Worm (Caenorhabditis elegans) whole organism, young adult: ENCODE measurements around the gene rpy-1.

ENCODE experiments used
- B0336.3 ChIP-seq: fragments of 200-800 bp; sonication (Bioruptor generic); IDR thresholded peaks from 2 replicates; pipeline ENCODE4 v1.3.6; 2022; ENCODE audit warnings: missing genetic modification characterization, missing compliant biosample characterization
- C06A6.2 ChIP-seq: fragments of 200-800 bp; sonication (Bioruptor generic); conservative IDR thresholded peaks from 2 replicates; pipeline ENCODE4 v1.3.6; 2022; ENCODE audit warnings: missing genetic modification characterization, missing compliant biosample characterization
- C17E4.6 ChIP-seq: fragments of 200-800 bp; sonication (Bioruptor generic); IDR thresholded peaks from 2 replicates; pipeline ENCODE4 v1.3.6; 2022; ENCODE audit warnings: missing genetic modification reagents, missing genetic modification characterization, missing compliant biosample characterization
- D2030.7 ChIP-seq: fragments of 200-800 bp; sonication (Bioruptor generic); IDR thresholded peaks from 2 replicates; pipeline ENCODE4 v1.3.6; 2022; ENCODE audit warnings: missing genetic modification reagents, missing genetic modification characterization, missing compliant biosample characterization
- F23B12.7 ChIP-seq: sonication (generic microtip); optimal IDR thresholded peaks from 2 replicates; lab custom pipeline; 2017; ENCODE audit warnings: missing genetic modification characterization, mild to moderate bottlenecking, missing compliant biosample characterization, antibody characterized with exemption, moderate library complexity; ENCODE audit not compliant: insufficient read depth
- F33H1.4 ChIP-seq: fragments of 200-800 bp; sonication (Bioruptor generic); IDR thresholded peaks from 2 replicates; pipeline ENCODE4 v1.3.6; 2022; ENCODE audit warnings: missing genetic modification reagents, missing genetic modification characterization, missing compliant biosample characterization
- K12H6.12 ChIP-seq: fragments of 200-800 bp; sonication (Bioruptor generic); optimal IDR thresholded peaks from 2 replicates; lab custom pipeline; 2018; ENCODE audit warnings: mild to moderate bottlenecking, missing genetic modification characterization, missing compliant biosample characterization
- akir-1 ChIP-seq: fragments of 200-800 bp; sonication (Bioruptor generic); optimal IDR thresholded peaks from 2 replicates; lab custom pipeline; 2018; ENCODE audit warnings: mild to moderate bottlenecking, missing genetic modification characterization, moderate library complexity, missing compliant biosample characterization
- aptf-3 ChIP-seq: fragments of 200-800 bp; sonication (Bioruptor generic); IDR thresholded peaks from 2 replicates; pipeline ENCODE4 v1.3.6; 2022; ENCODE audit warnings: missing genetic modification characterization, missing compliant biosample characterization
- attf-3 ChIP-seq: fragments of 200-800 bp; sonication (Bioruptor generic); conservative IDR thresholded peaks from 2 replicates; pipeline ENCODE4 v1.3.6; 2022; ENCODE audit warnings: missing genetic modification reagents, missing genetic modification characterization, missing compliant biosample characterization
- attf-5 ChIP-seq: fragments of 200-800 bp; sonication (Bioruptor generic); optimal IDR thresholded peaks from 2 replicates; lab custom pipeline; 2018; ENCODE audit warnings: mild to moderate bottlenecking, missing genetic modification characterization, missing compliant biosample characterization
- cebp-1 ChIP-seq, 2 experiments: fragments of 200-800 bp in 1 of 2; sonication (Bioruptor generic) in 1 of 2; sonication (generic microtip) in 1 of 2; IDR thresholded peaks in 1 of 2; optimal IDR thresholded peaks in 1 of 2; 2 replicates each; pipeline versions ENCODE4 v1.3.6 to Lab custom; 2017 to 2022; ENCODE audit warnings: missing compliant biosample characterization in 2 of 2, missing genetic modification characterization in 2 of 2, mild to moderate bottlenecking in 1 of 2, missing genetic modification reagents in 1 of 2, moderate library complexity in 1 of 2
- cebp-2 ChIP-seq: fragments of 200-800 bp; sonication (Bioruptor generic); IDR thresholded peaks from 2 replicates; pipeline ENCODE4 v1.3.6; 2022; ENCODE audit warnings: missing genetic modification characterization, missing compliant biosample characterization
- ceh-100 ChIP-seq: fragments of 200-800 bp; sonication (Bioruptor generic); IDR thresholded peaks from 2 replicates; pipeline ENCODE4 v1.3.6; 2022; ENCODE audit warnings: missing genetic modification reagents, missing genetic modification characterization, missing compliant biosample characterization
- ceh-27 ChIP-seq: fragments of 200-800 bp; sonication (Bioruptor generic); optimal IDR thresholded peaks from 2 replicates; lab custom pipeline; 2018; ENCODE audit warnings: mild to moderate bottlenecking, missing genetic modification characterization, moderate library complexity, missing compliant biosample characterization
- ceh-79 ChIP-seq: sonication (generic microtip); optimal IDR thresholded peaks from 2 replicates; lab custom pipeline; 2017; ENCODE audit warnings: mild to moderate bottlenecking, missing genetic modification characterization, missing compliant biosample characterization
- die-1 ChIP-seq: sonication (generic microtip); optimal IDR thresholded peaks from 2 replicates; lab custom pipeline; 2016; ENCODE audit warnings: missing genotype, mild to moderate bottlenecking, missing genetic modification characterization, missing compliant biosample characterization
- efl-1 ChIP-seq: fragments of 150-350 bp; optimal IDR thresholded peaks from 2 replicates; lab custom pipeline; 2014; ENCODE audit warnings: missing biosample characterization, missing genetic modification reagents, missing genetic modification characterization
- egl-44 ChIP-seq: fragments of 200-800 bp; sonication (Bioruptor generic); IDR thresholded peaks from 2 replicates; pipeline ENCODE4 v1.3.6; 2022; ENCODE audit warnings: missing genetic modification reagents, missing genetic modification characterization, missing compliant biosample characterization
- egrh-3 ChIP-seq: fragments of 200-800 bp; sonication (Bioruptor generic); IDR thresholded peaks from 2 replicates; pipeline ENCODE4 v1.3.6; 2022; ENCODE audit warnings: missing genetic modification reagents, missing genetic modification characterization, missing compliant biosample characterization
- ekl-4 ChIP-seq: fragments of 200-800 bp; sonication (Bioruptor generic); IDR thresholded peaks from 2 replicates; pipeline ENCODE4 v1.3.6; 2022; ENCODE audit warnings: missing genetic modification reagents, missing genetic modification characterization, missing compliant biosample characterization
- gei-17 ChIP-seq: fragments of 200-800 bp; sonication (Bioruptor generic); optimal IDR thresholded peaks from 2 replicates; lab custom pipeline; 2018; ENCODE audit warnings: mild to moderate bottlenecking, missing genetic modification characterization, missing compliant biosample characterization
- him-1 ChIP-seq: sonication (generic microtip); optimal IDR thresholded peaks from 2 replicates; lab custom pipeline; 2016; ENCODE audit warnings: missing genotype, missing genetic modification reagents, missing genetic modification characterization, missing compliant biosample characterization
- hlh-12 ChIP-seq: sonication (generic microtip); optimal IDR thresholded peaks from 2 replicates; lab custom pipeline; 2016; ENCODE audit warnings: missing genetic modification characterization, missing compliant biosample characterization
- hlh-26 ChIP-seq: fragments of 200-800 bp; sonication (Bioruptor generic); conservative IDR thresholded peaks from 2 replicates; pipeline ENCODE4 v1.3.6; 2022; ENCODE audit warnings: missing genetic modification reagents, missing genetic modification characterization, missing compliant biosample characterization
- hmg-1.2 ChIP-seq: fragments of 200-800 bp; sonication (Bioruptor generic); IDR thresholded peaks from 2 replicates; pipeline ENCODE4 v1.3.6; 2022; ENCODE audit warnings: missing genetic modification reagents, missing genetic modification characterization, missing compliant biosample characterization
- hsf-1 ChIP-seq: fragments of 200-800 bp; sonication (Bioruptor generic); IDR thresholded peaks from 2 replicates; pipeline ENCODE4 v1.3.6; 2022; ENCODE audit warnings: missing genetic modification reagents, missing genetic modification characterization, missing compliant biosample characterization
- lin-35 ChIP-seq, 3 experiments: fragments of 150-350 bp in 2 of 3; sonication (generic microtip) in 1 of 3; optimal IDR thresholded peaks; 2 replicates each; lab custom pipeline; 2014 to 2018; ENCODE audit warnings: missing biosample characterization in 3 of 3, missing genetic modification characterization in 3 of 3, missing genetic modification reagents in 3 of 3
- lsl-1 ChIP-seq: fragments of 200-800 bp; sonication (Bioruptor generic); optimal IDR thresholded peaks from 2 replicates; lab custom pipeline; 2018; ENCODE audit warnings: mild to moderate bottlenecking, missing genetic modification characterization, moderate library complexity, missing compliant biosample characterization
- madf-10 ChIP-seq: sonication (generic microtip); optimal IDR thresholded peaks from 2 replicates; lab custom pipeline; 2016; ENCODE audit warnings: mild to moderate bottlenecking, missing genetic modification characterization, missing compliant biosample characterization
- madf-3 ChIP-seq: fragments of 200-800 bp; sonication (Bioruptor generic); IDR thresholded peaks from 2 replicates; pipeline ENCODE4 v1.3.6; 2022; ENCODE audit warnings: missing genetic modification reagents, missing genetic modification characterization, missing compliant biosample characterization
- madf-6 ChIP-seq: fragments of 200-800 bp; sonication (Bioruptor generic); IDR thresholded peaks from 2 replicates; pipeline ENCODE4 v1.3.6; 2022; ENCODE audit warnings: missing genetic modification reagents, missing genetic modification characterization, missing compliant biosample characterization
- madf-8 ChIP-seq: fragments of 200-800 bp; sonication (Bioruptor generic); conservative IDR thresholded peaks from 2 replicates; pipeline ENCODE4 v1.3.6; 2022; ENCODE audit warnings: missing genetic modification reagents, missing genetic modification characterization, missing compliant biosample characterization
- mcd-1 ChIP-seq: fragments of 200-800 bp; sonication (Bioruptor generic); IDR thresholded peaks from 2 replicates; pipeline ENCODE4 v1.3.6; 2022; ENCODE audit warnings: missing genetic modification reagents, missing genetic modification characterization, missing compliant biosample characterization
- mel-28 ChIP-seq: sonication (generic microtip); optimal IDR thresholded peaks from 2 replicates; lab custom pipeline; 2016; ENCODE audit warnings: borderline replicate concordance, mild to moderate bottlenecking, missing genetic modification characterization, missing compliant biosample characterization
- nhr-27 ChIP-seq: fragments of 200-800 bp; sonication (Bioruptor generic); optimal IDR thresholded peaks from 2 replicates; lab custom pipeline; 2018; ENCODE audit warnings: mild to moderate bottlenecking, missing genetic modification characterization, moderate library complexity, missing compliant biosample characterization
- pbrm-1 ChIP-seq: fragments of 200-800 bp; sonication (Bioruptor generic); IDR thresholded peaks from 2 replicates; pipeline ENCODE4 v1.3.6; 2022; ENCODE audit warnings: missing genetic modification reagents, missing genetic modification characterization, missing compliant biosample characterization
- pha-4 ChIP-seq: fragments of 150-350 bp; sonication (generic microtip); optimal IDR thresholded peaks from 2 replicates; lab custom pipeline; 2014; ENCODE audit warnings: missing biosample characterization, missing genetic modification reagents, missing genetic modification characterization
- rcor-1 ChIP-seq: fragments of 200-800 bp; sonication (Bioruptor generic); IDR thresholded peaks from 2 replicates; pipeline ENCODE4 v1.3.6; 2022; ENCODE audit warnings: missing genetic modification reagents, missing genetic modification characterization, missing compliant biosample characterization
- rec-8 ChIP-seq, 2 experiments: sonication (generic microtip); optimal IDR thresholded peaks; 2 replicates each; lab custom pipeline; 2016; ENCODE audit warnings: mild to moderate bottlenecking in 2 of 2, missing genetic modification characterization in 2 of 2, missing genetic modification reagents in 2 of 2, missing genotype in 2 of 2, missing biosample characterization in 1 of 2, missing compliant biosample characterization in 1 of 2, moderate library complexity in 1 of 2
- sdz-38 ChIP-seq: sonication (generic microtip); optimal IDR thresholded peaks from 2 replicates; lab custom pipeline; 2016; ENCODE audit warnings: missing genotype, missing genetic modification characterization, missing compliant biosample characterization
- snpc-3.4 ChIP-seq: sonication (generic microtip); optimal IDR thresholded peaks from 2 replicates; lab custom pipeline; 2017; ENCODE audit warnings: missing genetic modification characterization, mild to moderate bottlenecking, missing compliant biosample characterization, antibody characterized with exemption, moderate library complexity, missing genotype, missing genetic modification reagents
- snpc-4 ChIP-seq, 5 experiments: fragments of 150-350 bp in 1 of 5; sonication (generic microtip) in 4 of 5; optimal IDR thresholded peaks; 2 replicates each; lab custom pipeline; 2014 to 2018; ENCODE audit warnings: missing genetic modification characterization in 5 of 5, missing biosample characterization in 3 of 5, antibody characterized with exemption in 2 of 5, mild to moderate bottlenecking in 2 of 5, missing compliant biosample characterization in 2 of 5, missing genotype in 2 of 5, moderate library complexity in 2 of 5, missing genetic modification reagents in 1 of 5
- tbp1 ChIP-seq: fragments of 200-800 bp; sonication (Bioruptor generic); optimal IDR thresholded peaks from 2 replicates; lab custom pipeline; 2018; ENCODE audit warnings: mild to moderate bottlenecking, missing genetic modification characterization, missing compliant biosample characterization
- ztf-18 ChIP-seq: sonication (generic microtip); optimal IDR thresholded peaks from 2 replicates; lab custom pipeline; 2016; ENCODE audit warnings: missing genotype, mild to moderate bottlenecking, missing genetic modification characterization, missing compliant biosample characterization

rpy-1 gene

DNA sequence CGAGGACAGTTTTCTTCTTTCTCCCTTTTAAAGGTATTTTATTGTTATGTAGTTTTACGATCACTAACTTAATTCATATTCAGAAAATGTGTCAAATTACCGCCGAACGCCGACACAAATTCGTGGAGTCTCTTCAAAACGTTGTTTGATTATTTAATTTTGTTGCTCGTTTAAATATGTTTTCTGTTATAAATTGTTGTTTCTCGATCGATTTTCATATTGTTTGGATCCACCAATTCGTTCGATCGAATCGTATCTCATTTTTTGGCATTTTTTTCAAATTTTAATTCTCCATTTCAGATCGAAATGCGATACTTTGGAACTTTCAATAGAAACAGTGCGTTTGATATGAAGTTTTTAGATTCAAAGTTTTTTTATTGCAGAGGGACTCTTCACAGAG, 37.2 kb upstream of the rpy-1 start, which contains the start of gene F41G3.6:
Gene F41G3.6 (plus strand): TSS at position 301 of the 400 bp plus-strand sequence.
- no peak for TF ChIP-seq rcor-1
- TF ChIP-seq B0336.3 (GFP tag; lab: Robert Waterston, UW), result no peak
- TF ChIP-seq hlh-12, result no peak
- TF ChIP-seq ceh-100, result no peak
- TF ChIP-seq mel-28, result no peak
- no peak for TF ChIP-seq hsf-1 (GFP tag; lab: Robert Waterston, UW)
- TF ChIP-seq egrh-3, result no peak
- TF ChIP-seq cebp-2 (GFP tag; lab: Robert Waterston, UW), result no peak
- TF ChIP-seq gei-17 (GFP tag; lab: Kevin White, UChicago), result no peak
- TF ChIP-seq C06A6.2 (GFP tag; lab: Robert Waterston, UW), result no peak
- TF ChIP-seq cebp-1 (GFP tag; IDR thresholded peaks at IDR 0.05; lab: Robert Waterston, UW), result no peak
- no peak for TF ChIP-seq cebp-1 (tag; optimal IDR thresholded peaks at IDR 0.05; lab: Kevin White, UChicago)
- TF ChIP-seq C17E4.6 (GFP tag; lab: Robert Waterston, UW), result no peak
- TF ChIP-seq aptf-3 (GFP tag; lab: Robert Waterston, UW), result no peak
- TF ChIP-seq snpc-3.4, result no peak
- TF ChIP-seq sdz-38, result no peak
- TF ChIP-seq hlh-26 (GFP tag; lab: Robert Waterston, UW), result no peak
- no peak for TF ChIP-seq nhr-27 (tag; lab: Kevin White, UChicago)
- TF ChIP-seq lin-35 (GFP tag; optimal IDR thresholded peaks at IDR 0.05; lab: Kevin White, UChicago), result no peak
- TF ChIP-seq, all 124 proteins: peak for 0

DNA sequence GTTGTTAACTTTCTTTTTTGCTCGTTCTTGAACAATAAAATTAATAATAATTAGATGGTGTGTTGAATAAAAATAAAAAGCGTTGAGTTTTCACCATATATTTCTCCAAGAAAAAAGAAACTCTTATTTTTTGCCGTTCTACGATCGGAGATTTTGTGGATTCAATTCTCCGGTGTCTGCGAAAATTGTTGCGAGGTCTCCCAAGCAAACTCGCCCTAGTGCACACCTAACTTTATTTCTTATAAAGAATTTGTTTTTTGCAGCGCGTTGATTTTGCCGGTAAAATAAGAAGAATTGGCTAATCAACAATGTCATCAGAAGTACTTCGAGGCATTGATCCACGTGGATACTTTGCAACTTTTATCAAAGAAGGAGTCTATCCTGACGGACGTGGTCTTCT, 36.0 kb upstream of the rpy-1 start, which contains the start of gene exos-8:
Gene exos-8 (plus strand): TSS at position 264 of the 400 bp plus-strand sequence.
- peak; percentile 92 for TF ChIP-seq mcd-1 (GFP tag; lab: Robert Waterston, UW)
- TF ChIP-seq tbp1 (GFP tag; lab: Kevin White, UChicago), result peak; percentile 55
- TF ChIP-seq attf-5, result peak; percentile 87
- TF ChIP-seq rec-8 (tag; optimal IDR thresholded peaks at IDR 0.05; lab: Kevin White, UChicago), result peak in 1 of 2 experiments; percentile 39
- no peak for TF ChIP-seq ceh-79
- TF ChIP-seq madf-6, result 0 out of 2 replicates have a peak, but pooled peaks have one; percentile 16
- peak; percentile 34 for TF ChIP-seq lsl-1
- no peak for TF ChIP-seq pha-4
- TF ChIP-seq ceh-27 (GFP tag; lab: Kevin White, UChicago), result peak; percentile 60
- no peak for TF ChIP-seq pbrm-1 (GFP tag; lab: Robert Waterston, UW)
- peak; percentile 41; the same call in 1 of the 2 replicates for TF ChIP-seq hmg-1.2
- peak; percentile 69; the same call in 1 of the 2 replicates for TF ChIP-seq D2030.7 (GFP tag; lab: Robert Waterston, UW)
- peak; percentile 32 for TF ChIP-seq K12H6.12
- 0 out of 2 replicates have a peak, but pooled peaks have one; percentile 15 for TF ChIP-seq madf-3 (GFP tag; lab: Robert Waterston, UW)
- peak; percentile 65 for TF ChIP-seq attf-3 (GFP tag; lab: Robert Waterston, UW)
- TF ChIP-seq F33H1.4, result peak; percentile 21; the same call in 1 of the 2 replicates
- TF ChIP-seq egl-44 (GFP tag; lab: Robert Waterston, UW), result 0 out of 2 replicates have a peak, but pooled peaks have one; percentile 20
- TF ChIP-seq F23B12.7 (tag; lab: Kevin White, UChicago), result peak; percentile 86
- TF ChIP-seq ceh-100, result peak; percentile 97
- TF ChIP-seq akir-1 (GFP tag; lab: Kevin White, UChicago), result peak; percentile 44
- TF ChIP-seq cebp-1 (GFP tag; IDR thresholded peaks at IDR 0.05; lab: Robert Waterston, UW), result 0 out of 2 replicates have a peak, but pooled peaks have one; percentile 14
- no peak for TF ChIP-seq cebp-1 (tag; optimal IDR thresholded peaks at IDR 0.05; lab: Kevin White, UChicago)
- no peak for TF ChIP-seq ekl-4 (GFP tag; lab: Robert Waterston, UW)
- no peak for TF ChIP-seq B0336.3 (GFP tag; lab: Robert Waterston, UW)
- peak; percentile 33 for TF ChIP-seq ztf-18 (tag; lab: Kevin White, UChicago)
- peak; percentile 12 for TF ChIP-seq him-1 (tag; lab: Kevin White, UChicago)
- TF ChIP-seq aptf-3 (GFP tag; lab: Robert Waterston, UW), result no peak
- TF ChIP-seq snpc-4 (GFP tag; optimal IDR thresholded peaks at IDR 0.05; lab: Kevin White, UChicago), result no peak
- TF ChIP-seq snpc-4 (tag; optimal IDR thresholded peaks at IDR 0.05; lab: Kevin White, UChicago), result no peak
- peak; percentile 50 for TF ChIP-seq madf-10 (tag; lab: Kevin White, UChicago)
- TF ChIP-seq madf-8 (GFP tag; lab: Robert Waterston, UW), result peak; percentile 36; the same call in 1 of the 2 replicates
- peak; percentile 65 for TF ChIP-seq efl-1 (GFP tag; lab: Kevin White, UChicago)
- peak; percentile 19 for TF ChIP-seq die-1 (tag; lab: Kevin White, UChicago)
